Worm (Caenorhabditis elegans) whole organism, midembryonic: ENCODE measurements around the gene rga-4.

Source experiments
- T22C8.4 ChIP-seq: fragments of 200-800 bp; sonication (Bioruptor generic); IDR thresholded peaks from 2 replicates; pipeline ENCODE4 v1.3.6; 2022; ENCODE audit warnings: missing genetic modification characterization, missing compliant biosample characterization
- cog-1 ChIP-seq: sonication (generic microtip); optimal IDR thresholded peaks from 2 replicates; lab custom pipeline; 2016; ENCODE audit warnings: missing genetic modification characterization, missing compliant biosample characterization
- flt-1 ChIP-seq: fragments of 200-800 bp; sonication (Bioruptor generic); IDR thresholded peaks from 2 replicates; pipeline ENCODE4 v1.3.6; 2022; ENCODE audit warnings: missing genetic modification characterization, missing compliant biosample characterization
- med-1 ChIP-seq: sonication (generic microtip); optimal IDR thresholded peaks from 2 replicates; lab custom pipeline; 2017; ENCODE audit warnings: missing genetic modification characterization, mild to moderate bottlenecking, missing compliant biosample characterization, antibody characterized with exemption, missing genetic modification reagents; ENCODE audit not compliant: insufficient read depth
- ztf-29 ChIP-seq: fragments of 200-800 bp; sonication (Bioruptor generic); IDR thresholded peaks from 2 replicates; pipeline ENCODE4 v1.3.6; 2022; ENCODE audit warnings: missing genetic modification reagents, missing genetic modification characterization, missing compliant biosample characterization

DNA sequence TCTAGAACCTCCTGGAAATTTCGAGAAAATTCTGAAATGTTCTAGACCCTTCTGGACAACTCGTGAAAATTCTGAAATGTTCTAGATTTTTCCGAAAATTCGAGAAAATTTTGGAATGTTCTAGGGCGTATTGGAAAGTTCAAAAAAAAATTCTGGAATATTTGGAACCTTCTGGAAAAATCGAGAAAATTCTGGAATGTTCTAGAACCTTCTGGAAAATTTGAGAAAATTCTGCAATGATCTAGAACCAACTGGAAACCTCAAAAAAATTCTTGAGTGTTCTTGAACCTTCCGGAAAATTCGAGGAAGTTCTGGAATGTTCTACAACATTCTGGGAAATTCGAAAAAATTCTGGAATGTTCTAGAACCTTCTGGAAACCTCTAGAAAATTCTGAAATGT, 30.7 kb downstream of the rga-4 start:
- TF ChIP-seq flt-1 (GFP tag; lab: Robert Waterston, UW) = no peak
- no peak for TF ChIP-seq cog-1 (tag; lab: Kevin White, UChicago)
- no peak for TF ChIP-seq med-1
- no peak for TF ChIP-seq ztf-29 (GFP tag; lab: Robert Waterston, UW)
- TF ChIP-seq T22C8.4 (GFP tag; lab: Robert Waterston, UW) = no peak
